Worm (Caenorhabditis elegans) whole organism, midembryonic: ENCODE measurements around the gene C09F5.1.

Source experiments
- T22C8.4 ChIP-seq: fragments of 200-800 bp; sonication (Bioruptor generic); IDR thresholded peaks from 2 replicates; pipeline ENCODE4 v1.3.6; 2022; ENCODE audit warnings: missing genetic modification characterization, missing compliant biosample characterization
- ref-1 ChIP-seq: fragments of 200-800 bp; sonication (Bioruptor generic); conservative IDR thresholded peaks from 2 replicates; pipeline ENCODE4 v1.3.6; 2022; ENCODE audit warnings: missing genetic modification reagents, missing genetic modification characterization, missing compliant biosample characterization
- ztf-23 ChIP-seq: fragments of 200-800 bp; sonication (Bioruptor generic); IDR thresholded peaks from 2 replicates; pipeline ENCODE4 v1.3.6; 2022; ENCODE audit warnings: missing genetic modification reagents, missing genetic modification characterization, missing compliant biosample characterization

DNA sequence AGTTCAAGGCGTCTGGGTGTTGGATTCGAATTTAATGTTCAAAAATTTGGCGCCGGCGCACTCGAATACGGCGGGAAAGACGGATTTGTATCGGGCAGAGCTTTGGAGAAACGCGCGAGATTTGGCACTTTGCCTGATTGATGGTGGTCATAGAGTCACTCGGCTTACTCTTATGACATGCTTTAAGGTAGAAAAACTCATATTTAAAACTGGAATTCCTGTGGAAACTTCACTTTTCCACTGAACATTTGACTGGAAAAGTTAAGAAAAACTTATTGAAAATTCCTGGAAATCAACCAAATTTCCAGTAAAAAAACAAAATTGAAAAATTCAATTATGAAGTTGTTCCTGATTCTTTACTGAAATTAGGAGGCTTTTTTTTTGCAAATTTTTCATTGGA is 13.8 kb upstream of the C09F5.1 start:
- no peak for TF ChIP-seq ztf-23 (GFP tag; lab: Robert Waterston, UW)
- TF ChIP-seq ref-1 (GFP tag; lab: Robert Waterston, UW): no peak
- TF ChIP-seq T22C8.4 (GFP tag; lab: Robert Waterston, UW): no peak
